Fruit fly (Drosophila melanogaster) whole organism, prepupa: ENCODE results near the gene CG4053.

ENCODE experiments used
- CG11762 ChIP-seq: fragments of 200-800 bp; sonication (Bioruptor generic); optimal IDR thresholded peaks from 3 replicates; lab custom pipeline; 2016; ENCODE audit warnings: missing biosample characterization, missing genetic modification characterization; ENCODE audit not compliant: insufficient read depth
- CG6854 ChIP-seq: fragments of 200-800 bp; sonication (Bioruptor generic); optimal IDR thresholded peaks from 2 replicates; lab custom pipeline; 2017; ENCODE audit warnings: missing biosample characterization, mild to moderate bottlenecking, missing genetic modification characterization
- CG8119 ChIP-seq: fragments of 200-800 bp; sonication (Bioruptor generic); IDR thresholded peaks from 3 replicates; pipeline ENCODE4 v1.3.6; 2022; ENCODE audit warnings: missing biosample characterization, missing genetic modification characterization
- Gug ChIP-seq: fragments of 200-800 bp; sonication (Bioruptor generic); IDR thresholded peaks from 2 replicates; pipeline ENCODE4 v1.3.6; 2022; ENCODE audit warnings: missing biosample characterization, missing genetic modification characterization
- Hr39 ChIP-seq: fragments of 200-800 bp; sonication (Bioruptor generic); optimal IDR thresholded peaks from 2 replicates; lab custom pipeline; 2016; ENCODE audit warnings: missing biosample characterization, missing genetic modification characterization
- Lpt ChIP-seq: fragments of 200-800 bp; sonication (Bioruptor generic); optimal IDR thresholded peaks from 3 replicates; lab custom pipeline; 2016; ENCODE audit warnings: missing biosample characterization, missing genetic modification characterization
- fd85E ChIP-seq: fragments of 200-800 bp; sonication (Bioruptor generic); optimal IDR thresholded peaks from 3 replicates; lab custom pipeline; 2016; ENCODE audit warnings: missing biosample characterization, missing genetic modification characterization
- topi ChIP-seq: fragments of 200-800 bp; sonication (Bioruptor generic); optimal IDR thresholded peaks from 3 replicates; lab custom pipeline; 2016; ENCODE audit warnings: missing biosample characterization, missing genetic modification characterization

DNA sequence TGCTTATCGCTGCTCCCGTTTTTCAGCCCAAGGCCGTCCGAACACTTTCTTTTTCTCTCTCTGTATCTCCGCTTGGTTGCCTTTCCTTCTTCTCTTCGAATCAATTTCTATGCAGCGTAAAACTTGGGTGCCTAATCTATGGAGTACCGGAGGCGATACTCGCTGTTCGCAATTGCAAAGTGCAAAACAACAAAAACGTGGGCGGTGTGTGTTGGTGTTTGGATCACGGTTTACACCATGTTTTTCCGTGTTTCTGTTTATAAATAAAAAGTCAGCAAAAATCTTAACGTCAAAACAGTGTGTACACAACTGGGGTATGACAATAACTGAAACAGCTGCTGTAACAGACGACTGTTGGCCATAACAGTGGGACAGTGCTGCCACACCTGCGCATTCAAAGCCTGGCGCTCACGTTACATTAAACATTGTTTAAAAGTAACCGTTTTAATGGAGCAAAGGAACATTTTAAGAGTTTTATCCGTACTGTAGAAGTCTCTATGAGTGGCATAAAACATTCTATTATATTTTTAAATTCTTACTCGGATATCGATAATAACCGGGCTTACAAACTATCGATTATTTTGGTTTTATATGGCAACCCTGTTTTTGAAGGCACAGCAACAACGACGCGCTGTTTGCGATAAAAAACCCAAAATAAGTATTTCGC lies 17.2 kb upstream of the CG4053 start, which contains the start of the genes m-cup and Det:
- TF ChIP-seq Lpt (GFP tag; lab: Kevin White, UChicago) (no peak), Gug (GFP tag; lab: Robert Waterston, UW) (no peak), CG11762 (no peak), fd85E (GFP tag; lab: Kevin White, UChicago) (no peak), Hr39 (peak; percentile 27), topi (GFP tag; lab: Kevin White, UChicago) (no peak), CG8119 (GFP tag; lab: Robert Waterston, UW) (0 out of 3 replicates have a peak, but pooled peaks have one; percentile 30), CG6854 (GFP tag; lab: Kevin White, UChicago) (no peak)
